Worm (Caenorhabditis elegans): Measurements from ENCODE around the gene F59E11.7.

- TF ChIP-seq hlh-15 (tag; optimal IDR thresholded peaks at IDR 0.05) = no peak
- TF ChIP-seq pha-4 (tag; optimal IDR thresholded peaks at IDR 0.05) = no peak
- no peak for TF ChIP-seq ceh-45 (GFP tag; IDR thresholded peaks at IDR 0.05)
- TF ChIP-seq sdc-2 (tag; optimal IDR thresholded peaks at IDR 0.05) = no peak
- no peak for TF ChIP-seq pha-2 (tag; optimal IDR thresholded peaks at IDR 0.05)
- no peak for TF ChIP-seq sox-4 (tag; optimal IDR thresholded peaks at IDR 0.05)
- no peak for TF ChIP-seq ceh-31 (tag; optimal IDR thresholded peaks at IDR 0.05)
- TF ChIP-seq nhr-11 (tag; optimal IDR thresholded peaks at IDR 0.05) = no peak
- TF ChIP-seq ceh-9 (tag; optimal IDR thresholded peaks at IDR 0.05) = no peak
- no peak for TF ChIP-seq ttx-3 (tag; optimal IDR thresholded peaks at IDR 0.05)
- no peak for TF ChIP-seq rnt-1 (tag; optimal IDR thresholded peaks at IDR 0.05)
- no peak for TF ChIP-seq hlh-13 (GFP tag; optimal IDR thresholded peaks at IDR 0.05)
Observed at ce11 chrV:8985740-8986139, 4.3 kb upstream of the F59E11.7 start, which contains the start of gene str-85.
